Worm (Caenorhabditis elegans): ENCODE results near the gene tba-8.

DNA sequence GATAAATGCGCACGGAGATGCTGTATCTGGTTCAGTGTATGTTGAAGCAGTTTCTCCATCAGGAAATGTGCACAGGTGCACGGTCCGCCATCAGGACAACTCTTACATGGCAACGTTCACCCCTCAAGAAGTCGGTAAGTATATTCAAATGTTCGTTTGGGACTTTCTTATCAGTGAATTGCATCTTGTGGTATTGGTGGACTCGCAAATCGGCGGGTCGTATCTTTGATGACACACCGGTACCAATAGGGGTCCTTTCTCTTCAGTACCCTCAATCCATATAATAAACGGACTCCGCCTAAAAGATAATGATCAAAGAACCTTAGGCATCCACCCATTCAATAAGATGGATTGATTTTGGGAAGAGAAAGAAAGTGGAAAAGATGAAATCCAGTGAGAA is 52.2 kb downstream of the tba-8 start:
- TF ChIP-seq ref-1 (GFP tag; conservative IDR thresholded peaks at IDR 0.05) = no peak
- no peak for TF ChIP-seq ztf-29 (GFP tag; IDR thresholded peaks at IDR 0.05)
- TF ChIP-seq klf-2 (GFP tag; conservative IDR thresholded peaks at IDR 0.05) = no peak
- TF ChIP-seq flt-1 (GFP tag; IDR thresholded peaks at IDR 0.05) = no peak
- TF ChIP-seq tab-1 (GFP tag; IDR thresholded peaks at IDR 0.05) = no peak
- TF ChIP-seq T22C8.4 (GFP tag; IDR thresholded peaks at IDR 0.05) = no peak
